Fruit fly (Drosophila melanogaster) whole organism, embryonic: Measurements from ENCODE around the gene CG6398.

Source experiments
- B-H1 ChIP-seq: fragments of 200-800 bp; sonication (Bioruptor generic); IDR thresholded peaks from 3 replicates; pipeline ENCODE4 v1.3.6; 2022; ENCODE audit warnings: missing biosample characterization, missing genetic modification characterization
- BEAF-32 ChIP-seq: fragments of 200-800 bp; sonication (Bioruptor generic); optimal IDR thresholded peaks from 3 replicates; lab custom pipeline; 2017; ENCODE audit warnings: missing biosample characterization, missing genetic modification characterization, mild to moderate bottlenecking, moderate library complexity, missing genetic modification reagents
- Bdp1 ChIP-seq: fragments of 200-800 bp; sonication (Bioruptor generic); optimal IDR thresholded peaks from 3 replicates; lab custom pipeline; 2016; ENCODE audit warnings: missing biosample characterization, missing genetic modification characterization
- Bteb2 ChIP-seq: fragments of 200-800 bp; sonication (Bioruptor generic); optimal IDR thresholded peaks from 2 replicates; lab custom pipeline; 2016; ENCODE audit warnings: missing biosample characterization, missing genetic modification characterization
- CG11093 ChIP-seq: fragments of 200-800 bp; sonication (Bioruptor generic); IDR thresholded peaks from 3 replicates; pipeline ENCODE4 v1.3.6; 2022; ENCODE audit warnings: missing biosample characterization, missing genetic modification characterization
- CG11456 ChIP-seq: fragments of 200-800 bp; sonication (Bioruptor generic); IDR thresholded peaks from 3 replicates; pipeline ENCODE4 v1.3.6; 2022; ENCODE audit warnings: missing biosample characterization, missing genetic modification characterization
- CG11696 ChIP-seq: fragments of 200-800 bp; sonication (Bioruptor generic); IDR thresholded peaks from 2 replicates; pipeline ENCODE4 v1.3.6; 2022; ENCODE audit warnings: missing biosample characterization, missing genetic modification characterization
- CG12659 ChIP-seq: fragments of 200-800 bp; sonication (Bioruptor generic); optimal IDR thresholded peaks from 3 replicates; lab custom pipeline; 2017; ENCODE audit warnings: mild to moderate bottlenecking, missing biosample characterization, missing genetic modification reagents, missing genetic modification characterization
- CG13624 ChIP-seq: fragments of 200-800 bp; sonication (Bioruptor generic); optimal IDR thresholded peaks from 2 replicates; lab custom pipeline; 2016; ENCODE audit warnings: missing biosample characterization, missing genetic modification characterization
- CG14441 ChIP-seq: fragments of 200-800 bp; sonication (Bioruptor generic); IDR thresholded peaks from 2 replicates; pipeline ENCODE4 v1.3.6; 2022; ENCODE audit warnings: missing biosample characterization, missing genetic modification characterization
- CG14710 ChIP-seq: fragments of 200-800 bp; sonication (Bioruptor generic); optimal IDR thresholded peaks from 3 replicates; lab custom pipeline; 2019; ENCODE audit warnings: missing biosample characterization, mild to moderate bottlenecking, missing genetic modification characterization, moderate library complexity
- CG16813 ChIP-seq: fragments of 200-800 bp; sonication (Bioruptor generic); IDR thresholded peaks from 3 replicates; pipeline ENCODE4 v1.3.6; 2022; ENCODE audit warnings: missing biosample characterization, missing genetic modification characterization; ENCODE audit not compliant: partially characterized antibody
- CG17829 ChIP-seq: fragments of 200-800 bp; optimal IDR thresholded peaks from 2 replicates; lab custom pipeline; 2019; ENCODE audit warnings: missing biosample characterization, mild to moderate bottlenecking, missing genetic modification characterization, moderate library complexity
- CG30020 ChIP-seq: fragments of 200-800 bp; optimal IDR thresholded peaks from 2 replicates; lab custom pipeline; 2019; ENCODE audit warnings: missing biosample characterization, mild to moderate bottlenecking, missing genetic modification characterization, moderate library complexity
- CG30403 ChIP-seq: fragments of 200-800 bp; sonication (Bioruptor generic); optimal IDR thresholded peaks from 3 replicates; lab custom pipeline; 2016; ENCODE audit warnings: missing biosample characterization, missing genetic modification characterization
- CG31224 ChIP-seq: fragments of 200-800 bp; sonication (Bioruptor generic); IDR thresholded peaks from 2 replicates; pipeline ENCODE4 v1.3.6; 2022; ENCODE audit warnings: missing biosample characterization, missing genetic modification characterization
- CG31365 ChIP-seq: fragments of 200-800 bp; sonication (Bioruptor generic); optimal IDR thresholded peaks from 2 replicates; lab custom pipeline; 2018; ENCODE audit warnings: missing biosample characterization, mild to moderate bottlenecking, missing genetic modification characterization
- CG3163 ChIP-seq: fragments of 200-800 bp; sonication (Bioruptor generic); optimal IDR thresholded peaks from 3 replicates; lab custom pipeline; 2016; ENCODE audit warnings: missing biosample characterization, missing genetic modification characterization
- CG32532 ChIP-seq: fragments of 200-800 bp; sonication (Bioruptor generic); IDR thresholded peaks from 2 replicates; pipeline ENCODE4 v1.3.6; 2022; ENCODE audit warnings: missing biosample characterization, missing genetic modification characterization
- CG6254 ChIP-seq: fragments of 200-800 bp; sonication (Bioruptor generic); optimal IDR thresholded peaks from 3 replicates; lab custom pipeline; 2017; ENCODE audit warnings: mild to moderate bottlenecking, missing biosample characterization, missing genetic modification reagents, missing genetic modification characterization
- CG8290 ChIP-seq, 3 experiments: fragments of 200-800 bp; sonication (Bioruptor generic); optimal IDR thresholded peaks; 2 replicates each; lab custom pipeline; 2016 to 2019; ENCODE audit warnings: missing biosample characterization in 3 of 3, missing genetic modification characterization in 3 of 3, mild to moderate bottlenecking in 2 of 3, moderate library complexity in 1 of 3
- CHES-1-like ChIP-seq: fragments of 200-800 bp; sonication (Bioruptor generic); optimal IDR thresholded peaks from 2 replicates; lab custom pipeline; 2016; ENCODE audit warnings: missing biosample characterization, missing genetic modification characterization
- Deaf1 ChIP-seq: fragments of 200-800 bp; optimal IDR thresholded peaks from 3 replicates; lab custom pipeline; 2019; ENCODE audit warnings: missing biosample characterization, mild to moderate bottlenecking, missing genetic modification characterization, moderate library complexity
- Dll ChIP-seq: fragments of 200-800 bp; sonication (Bioruptor generic); IDR thresholded peaks from 4 replicates; pipeline ENCODE4 v1.3.6; 2022; ENCODE audit warnings: missing biosample characterization, missing genetic modification characterization; ENCODE audit not compliant: partially characterized antibody
- Dref ChIP-seq: fragments of 200-800 bp; sonication (Bioruptor generic); IDR thresholded peaks from 2 replicates; pipeline ENCODE4 v1.3.6; 2022; ENCODE audit warnings: missing biosample characterization, missing genetic modification characterization
- Hr51 ChIP-seq, 2 experiments: fragments of 200-800 bp; sonication (Bioruptor generic); optimal IDR thresholded peaks; 2 replicates in 1 of 2; 3 replicates in 1 of 2; lab custom pipeline; 2016 to 2018; ENCODE audit warnings: missing biosample characterization in 2 of 2, missing genetic modification characterization in 2 of 2, mild to moderate bottlenecking in 1 of 2, moderate library complexity in 1 of 2
- Lpt ChIP-seq: fragments of >200 bp; optimal IDR thresholded peaks from 2 replicates; lab custom pipeline; 2018; ENCODE audit warnings: missing biosample characterization, missing genetic modification characterization
- NC2β ChIP-seq: fragments of 200-800 bp; sonication (Bioruptor generic); optimal IDR thresholded peaks from 2 replicates; lab custom pipeline; 2016; ENCODE audit warnings: missing biosample characterization, missing genetic modification characterization
- NFAT ChIP-seq: fragments of 200-800 bp; sonication (Bioruptor generic); IDR thresholded peaks from 2 replicates; pipeline ENCODE4 v1.3.6; 2022; ENCODE audit warnings: missing biosample characterization, missing genetic modification characterization
- NfI ChIP-seq: fragments of 200-800 bp; sonication (Bioruptor generic); optimal IDR thresholded peaks from 3 replicates; lab custom pipeline; 2018; ENCODE audit warnings: missing biosample characterization, mild to moderate bottlenecking, missing genetic modification characterization, moderate library complexity
- Opbp ChIP-seq: fragments of 200-800 bp; sonication (Bioruptor generic); IDR thresholded peaks from 3 replicates; pipeline ENCODE4 v1.3.6; 2022; ENCODE audit warnings: missing biosample characterization, missing genetic modification characterization; ENCODE audit not compliant: partially characterized antibody
- Side ChIP-seq: fragments of 200-800 bp; sonication (Bioruptor generic); optimal IDR thresholded peaks from 2 replicates; lab custom pipeline; 2016; ENCODE audit warnings: missing biosample characterization, missing genetic modification characterization
- Six4 ChIP-seq: fragments of 200-800 bp; sonication (Bioruptor generic); optimal IDR thresholded peaks from 2 replicates; lab custom pipeline; 2016; ENCODE audit warnings: missing biosample characterization, missing genetic modification characterization
- Sry-δ ChIP-seq: fragments of 200-800 bp; sonication (Bioruptor generic); optimal IDR thresholded peaks from 2 replicates; lab custom pipeline; 2016; ENCODE audit warnings: missing biosample characterization, missing genetic modification characterization
- Xrp1 ChIP-seq: fragments of 200-800 bp; sonication (Bioruptor generic); IDR thresholded peaks from 2 replicates; pipeline ENCODE4 v1.3.6; 2022; ENCODE audit warnings: missing biosample characterization, missing genetic modification characterization
- al ChIP-seq: fragments of 200-800 bp; sonication (Bioruptor generic); IDR thresholded peaks from 2 replicates; pipeline ENCODE4 v1.3.6; 2022; ENCODE audit warnings: missing biosample characterization, missing genetic modification characterization
- ap ChIP-seq: fragments of 200-800 bp; sonication (Bioruptor generic); IDR thresholded peaks from 2 replicates; pipeline ENCODE4 v1.3.6; 2022; ENCODE audit warnings: missing biosample characterization, missing genetic modification characterization
- ase ChIP-seq: fragments of 200-800 bp; sonication (Bioruptor generic); IDR thresholded peaks from 3 replicates; pipeline ENCODE4 v1.3.6; 2022; ENCODE audit warnings: missing biosample characterization, missing genetic modification characterization
- gsb ChIP-seq: fragments of 200-800 bp; sonication (Bioruptor generic); IDR thresholded peaks from 2 replicates; pipeline ENCODE4 v1.3.6; 2022; ENCODE audit warnings: missing biosample characterization, missing genetic modification characterization
- lbe ChIP-seq: fragments of 200-800 bp; sonication (Bioruptor generic); optimal IDR thresholded peaks from 2 replicates; lab custom pipeline; 2016; ENCODE audit warnings: missing biosample characterization, mild to moderate bottlenecking, missing genetic modification characterization
- mirr ChIP-seq: fragments of 200-800 bp; sonication (Bioruptor generic); optimal IDR thresholded peaks from 3 replicates; lab custom pipeline; 2018; ENCODE audit warnings: missing biosample characterization, mild to moderate bottlenecking, missing genetic modification characterization
- ranshi ChIP-seq: fragments of 200-800 bp; sonication (Bioruptor generic); IDR thresholded peaks from 2 replicates; pipeline ENCODE4 v1.3.6; 2022; ENCODE audit warnings: missing biosample characterization, missing genetic modification characterization
- repo ChIP-seq: fragments of 200-800 bp; sonication (Bioruptor generic); optimal IDR thresholded peaks from 2 replicates; lab custom pipeline; 2016; ENCODE audit warnings: missing biosample characterization, missing genetic modification characterization
- rib ChIP-seq: fragments of 200-800 bp; sonication (Bioruptor generic); IDR thresholded peaks from 2 replicates; pipeline ENCODE4 v1.3.6; 2022; ENCODE audit warnings: missing biosample characterization, missing genetic modification characterization
- sima ChIP-seq: fragments of 200-800 bp; sonication (Bioruptor generic); optimal IDR thresholded peaks from 2 replicates; lab custom pipeline; 2016; ENCODE audit warnings: missing biosample characterization, missing genetic modification characterization
- slbo ChIP-seq: fragments of 200-800 bp; sonication (Bioruptor generic); IDR thresholded peaks from 2 replicates; pipeline ENCODE4 v1.3.6; 2022; ENCODE audit warnings: missing biosample characterization, missing genetic modification characterization
- stwl ChIP-seq: fragments of 200-800 bp; sonication (Bioruptor generic); optimal IDR thresholded peaks from 3 replicates; lab custom pipeline; 2018; ENCODE audit warnings: missing biosample characterization, mild to moderate bottlenecking, missing genetic modification characterization, moderate library complexity
- zen ChIP-seq: fragments of 200-800 bp; sonication (Bioruptor generic); optimal IDR thresholded peaks from 3 replicates; lab custom pipeline; 2018; ENCODE audit warnings: missing biosample characterization, mild to moderate bottlenecking, missing genetic modification characterization, moderate library complexity

CG6398 gene

DNA sequence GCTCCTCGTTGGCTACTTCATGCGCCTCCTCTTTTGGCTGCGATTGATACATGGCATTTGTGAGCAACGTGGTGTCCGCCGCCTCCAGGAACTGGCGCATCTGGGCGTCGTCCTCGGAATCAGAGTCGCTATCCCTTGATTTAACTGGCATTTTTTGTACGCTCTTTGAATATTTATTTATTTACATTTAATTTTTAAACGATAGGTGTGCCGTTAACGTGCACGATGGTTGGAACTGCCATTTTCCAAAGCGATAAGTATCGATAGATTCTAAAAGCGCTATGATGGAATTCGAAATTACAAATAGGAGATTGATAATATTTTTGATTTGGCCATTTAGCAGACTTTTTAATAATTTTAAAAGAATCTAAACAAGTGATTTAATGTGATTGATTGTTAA is 21.8 kb downstream of the CG6398 start, which contains the start of gene CG32554 (continued):
- TF ChIP-seq stwl (tag; lab: Kevin White, UChicago), result peak; percentile 5
- peak; percentile 64 for TF ChIP-seq Sry-δ (GFP tag; lab: Kevin White, UChicago)
- peak; percentile 86 for TF ChIP-seq CG16813 (GFP tag; lab: Robert Waterston, UW)
- TF ChIP-seq Side (GFP tag; lab: Kevin White, UChicago), result no peak
- TF ChIP-seq Dll (GFP tag; lab: Robert Waterston, UW), result peak; percentile 93
- no peak for TF ChIP-seq CG32532 (GFP tag; lab: Robert Waterston, UW)
- TF ChIP-seq CG11093 (GFP tag; lab: Robert Waterston, UW), result no peak
- no peak for TF ChIP-seq slbo (GFP tag; lab: Robert Waterston, UW)
- no peak for TF ChIP-seq NfI (GFP tag; lab: Kevin White, UChicago)
- TF ChIP-seq CG12659 (GFP tag; lab: Kevin White, UChicago), result no peak
- TF ChIP-seq Bdp1 (GFP tag; lab: Kevin White, UChicago), result no peak
- TF ChIP-seq CG6254 (GFP tag; lab: Kevin White, UChicago), result no peak
- no peak for TF ChIP-seq CG30403 (GFP tag; lab: Kevin White, UChicago)
- TF ChIP-seq Six4 (GFP tag; lab: Kevin White, UChicago), result no peak
- TF ChIP-seq CG14441, result no peak
- no peak for TF ChIP-seq ap
- TF ChIP-seq Xrp1, result no peak
- no peak for TF ChIP-seq CG17829
- TF ChIP-seq CG8290 (GFP tag; optimal IDR thresholded peaks at IDR 0.05; lab: Kevin White, UChicago), result no peak
- TF ChIP-seq CG8290 (tag; optimal IDR thresholded peaks at IDR 0.05; lab: Kevin White, UChicago), result no peak

dm6 chrX:17856029-17856428 is 25.4 kb downstream of the CG6398 start, which contains the start of gene Mco4:
Gene Mco4 (minus strand): TSS chrX:17856129.
- no peak for TF ChIP-seq NFAT (GFP tag; lab: Robert Waterston, UW)
- no peak for TF ChIP-seq B-H1 (GFP tag; lab: Robert Waterston, UW)
- no peak for TF ChIP-seq Opbp (GFP tag; lab: Robert Waterston, UW)
- no peak for TF ChIP-seq repo (GFP tag; lab: Kevin White, UChicago)
- TF ChIP-seq Bteb2 (GFP tag; lab: Kevin White, UChicago), result no peak
- no peak for TF ChIP-seq CG13624
- TF ChIP-seq CG11696, result no peak
- TF ChIP-seq CG11456 (GFP tag; lab: Robert Waterston, UW), result no peak
- TF ChIP-seq zen (tag; lab: Kevin White, UChicago), result no peak
- no peak for TF ChIP-seq lbe (GFP tag; lab: Kevin White, UChicago)
- TF ChIP-seq CHES-1-like (GFP tag; lab: Kevin White, UChicago), result no peak
- TF ChIP-seq Deaf1, result no peak
- TF ChIP-seq rib (GFP tag; lab: Robert Waterston, UW), result no peak
- TF ChIP-seq, all 482 proteins: peak for 0

- TF ChIP-seq CG30020 (tag; lab: Kevin White, UChicago) (no peak), NC2β (GFP tag; lab: Kevin White, UChicago) (no peak), Lpt (no peak), gsb (GFP tag; lab: Robert Waterston, UW) (no peak), sima (GFP tag; lab: Kevin White, UChicago) (no peak), CG3163 (GFP tag; lab: Kevin White, UChicago) (no peak), al (GFP tag; lab: Robert Waterston, UW) (no peak), Hr51 (GFP tag; optimal IDR thresholded peaks at IDR 0.05; lab: Kevin White, UChicago) (peak in 1 of 2 experiments; percentile 25), ranshi (GFP tag; lab: Robert Waterston, UW) (no peak), mirr (GFP tag; lab: Kevin White, UChicago) (peak; percentile 51), Dref (peak; percentile 35; the same call in 1 of the 2 replicates), Sry-δ (GFP tag; lab: Kevin White, UChicago) (peak; percentile 21), BEAF-32 (GFP tag; lab: Kevin White, UChicago) (peak; percentile 42), rib (GFP tag; lab: Robert Waterston, UW) (no peak), CG14710 (tag; lab: Kevin White, UChicago) (peak; percentile 35), CG31224 (GFP tag; lab: Robert Waterston, UW) (no peak), ase (GFP tag; lab: Robert Waterston, UW) (no peak), CG31365 (tag; lab: Kevin White, UChicago) (no peak)
Measured at dm6 chrX:17856458-17857277, 26.0 kb downstream of the CG6398 start, which contains the start of gene Srx. Gene Srx (plus strand): TSS chrX:17856974.
